Worm (Caenorhabditis elegans): Measurements from ENCODE around the gene ubc-23.

- no peak for TF ChIP-seq ama-1 (optimal IDR thresholded peaks at IDR 0.05)
- TF ChIP-seq tbx-11 (GFP tag; IDR thresholded peaks at IDR 0.05) = no peak
Observed at ce11 chrX:8877162-8877561, 33.1 kb downstream of the ubc-23 start.
